Fruit fly (Drosophila melanogaster): Measurements from ENCODE around the gene CG17717.

The CG17717 gene

DNA sequence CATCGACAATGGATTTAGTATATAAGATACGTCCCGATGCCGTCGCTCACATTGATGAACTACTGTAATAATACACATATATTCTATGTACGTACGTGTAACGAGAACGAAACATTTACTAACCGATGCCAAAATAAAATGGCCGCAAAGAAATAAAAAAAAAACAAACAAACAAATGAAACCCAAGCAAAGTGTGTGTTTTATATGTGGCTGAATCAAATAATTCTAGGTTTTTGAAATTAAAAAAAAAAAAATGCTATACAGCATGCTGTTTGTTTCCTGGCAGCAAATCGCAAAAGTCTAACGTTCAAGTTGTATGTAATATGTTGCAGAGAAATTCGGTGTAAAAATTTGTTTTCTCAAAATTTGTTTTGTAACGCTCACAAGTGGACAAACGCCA lies at the start of gene CG17717:
CG17717 (plus strand) TSS at position 301 of the 400 bp plus-strand sequence.
- TF ChIP-seq fd96Ca (GFP tag; IDR thresholded peaks at IDR 0.05) (no peak), CG10348 (GFP tag; IDR thresholded peaks at IDR 0.05) (no peak), CG9948 (tag; optimal IDR thresholded peaks at IDR 0.05) (no peak), rn (GFP tag; IDR thresholded peaks at IDR 0.05) (no peak), Pif1A (GFP tag; optimal IDR thresholded peaks at IDR 0.05) (no peak), CG12605 (GFP tag; IDR thresholded peaks at IDR 0.05) (no peak), CG8159 (tag; optimal IDR thresholded peaks at IDR 0.05) (no peak), CG34367 (tag; optimal IDR thresholded peaks at IDR 0.05) (no peak), D1 (tag; optimal IDR thresholded peaks at IDR 0.05) (no peak), CG17806 (tag; optimal IDR thresholded peaks at IDR 0.05) (no peak), CG4496 (GFP tag; IDR thresholded peaks at IDR 0.05) (no peak), Pif1B (GFP tag; optimal IDR thresholded peaks at IDR 0.05) (no peak), Ets98B (GFP tag; IDR thresholded peaks at IDR 0.05) (no peak), CG8301 (tag; optimal IDR thresholded peaks at IDR 0.05) (no peak), CG32121 (GFP tag; IDR thresholded peaks at IDR 0.05) (no peak), EcR (GFP tag; optimal IDR thresholded peaks at IDR 0.05) (no peak), CG14655 (GFP tag; optimal IDR thresholded peaks at IDR 0.05) (no peak), CG15710 (tag; optimal IDR thresholded peaks at IDR 0.05) (no peak)

DNA sequence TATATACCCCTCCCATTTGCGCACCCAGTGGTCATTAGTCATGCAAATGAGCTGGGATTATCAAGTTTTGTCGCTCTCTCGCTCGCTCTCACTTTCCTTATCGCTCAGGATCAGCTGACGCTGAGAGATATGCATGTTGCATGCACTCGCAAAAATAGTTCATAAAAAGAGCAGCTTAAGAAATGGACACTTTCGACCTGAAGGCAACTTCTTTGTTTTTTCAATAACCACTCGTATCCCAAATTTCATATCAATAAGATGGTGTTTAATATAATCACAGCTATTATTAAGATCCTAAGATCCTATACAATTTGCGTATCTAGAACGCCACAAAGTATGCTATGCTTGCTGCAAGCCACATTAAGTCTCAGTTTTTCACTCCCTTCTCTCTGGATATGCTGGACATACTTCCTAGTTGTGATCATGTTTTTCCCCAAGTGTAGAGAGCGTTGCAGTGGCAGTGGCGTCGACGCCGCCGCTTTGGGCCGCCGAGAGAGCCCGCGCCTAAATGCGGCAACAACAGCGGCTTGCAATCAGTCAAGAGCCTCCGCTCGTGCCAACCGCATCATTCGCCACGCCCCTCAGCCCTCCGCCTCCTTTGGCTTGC lies 48.8 kb upstream of the CG17717 start, which contains the start of gene CG34417:
CG34417 (plus strand) TSS at position 557 of the 607 bp plus-strand sequence.
- peak; percentile 83 for TF ChIP-seq CG8159 (tag; optimal IDR thresholded peaks at IDR 0.05)
- 0 out of 3 replicates have a peak, but pooled peaks have one; percentile 20 for TF ChIP-seq CG4496 (GFP tag; IDR thresholded peaks at IDR 0.05)
- no peak for TF ChIP-seq CG10348 (GFP tag; IDR thresholded peaks at IDR 0.05)
- peak; percentile 62 for TF ChIP-seq Snoo (tag; optimal IDR thresholded peaks at IDR 0.05)
- peak; percentile 32; the same call in 1 of the 2 replicates for TF ChIP-seq CG32121 (GFP tag; IDR thresholded peaks at IDR 0.05)
- TF ChIP-seq D1 (tag; optimal IDR thresholded peaks at IDR 0.05) = peak; percentile 29
- peak; percentile 42 for TF ChIP-seq gl (tag; optimal IDR thresholded peaks at IDR 0.05)
- peak; percentile 77 for TF ChIP-seq Pif1B (GFP tag; optimal IDR thresholded peaks at IDR 0.05)
- TF ChIP-seq CG13204 (GFP tag; optimal IDR thresholded peaks at IDR 0.05) = peak; percentile 58
- TF ChIP-seq Pif1A (GFP tag; optimal IDR thresholded peaks at IDR 0.05) = peak; percentile 82
- peak; percentile 72 for TF ChIP-seq CG8301 (tag; optimal IDR thresholded peaks at IDR 0.05)
- peak; percentile 75 for TF ChIP-seq CG15710 (tag; optimal IDR thresholded peaks at IDR 0.05)
- peak; percentile 72 for TF ChIP-seq CG9948 (tag; optimal IDR thresholded peaks at IDR 0.05)
- peak; percentile 33 for TF ChIP-seq Ets98B (GFP tag; IDR thresholded peaks at IDR 0.05)
- peak; percentile 64 for TF ChIP-seq CG34367 (tag; optimal IDR thresholded peaks at IDR 0.05)
- TF ChIP-seq EcR (GFP tag; optimal IDR thresholded peaks at IDR 0.05) = peak; percentile 26
- peak; percentile 67; the same call in 1 of the 3 replicates for TF ChIP-seq fd96Ca (GFP tag; IDR thresholded peaks at IDR 0.05)
- peak; percentile 60 for TF ChIP-seq CG17806 (tag; optimal IDR thresholded peaks at IDR 0.05)
- peak; percentile 87 for TF ChIP-seq CG14655 (GFP tag; optimal IDR thresholded peaks at IDR 0.05)
- peak; percentile 49 for TF ChIP-seq CG12605 (GFP tag; IDR thresholded peaks at IDR 0.05)
- no peak for TF ChIP-seq rn (GFP tag; IDR thresholded peaks at IDR 0.05)

- TF ChIP-seq fd96Ca (GFP tag; IDR thresholded peaks at IDR 0.05) = no peak
- TF ChIP-seq CG10348 (GFP tag; IDR thresholded peaks at IDR 0.05) = no peak
- no peak for TF ChIP-seq rn (GFP tag; IDR thresholded peaks at IDR 0.05)
- TF ChIP-seq CG32121 (GFP tag; IDR thresholded peaks at IDR 0.05) = no peak
- no peak for TF ChIP-seq EcR (GFP tag; optimal IDR thresholded peaks at IDR 0.05)
- TF ChIP-seq Pif1B (GFP tag; optimal IDR thresholded peaks at IDR 0.05) = no peak
- no peak for TF ChIP-seq Ets98B (GFP tag; IDR thresholded peaks at IDR 0.05)
Measured at dm6 chrX:6541277-6541676, 47.8 kb upstream of the CG17717 start.

DNA sequence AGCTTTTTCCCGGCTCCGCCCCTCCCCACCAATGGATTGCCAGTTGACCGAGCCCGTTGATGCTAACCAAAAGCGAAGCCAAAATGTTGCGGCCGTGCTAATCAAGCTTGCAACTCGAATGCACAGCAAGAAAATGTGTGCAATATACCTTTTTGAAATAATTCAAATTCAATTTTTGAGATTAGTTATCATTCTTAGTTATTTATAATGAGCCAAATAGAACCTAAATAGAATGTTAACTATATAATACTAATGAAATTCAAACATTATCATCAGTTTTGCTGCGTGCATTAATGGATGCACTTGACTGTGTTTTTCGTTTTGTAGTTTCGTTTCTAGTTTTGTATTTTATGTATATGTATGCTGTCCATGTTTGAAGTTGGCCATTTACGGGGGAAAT lies 46.8 kb upstream of the CG17717 start:
- TF ChIP-seq rn (GFP tag; IDR thresholded peaks at IDR 0.05) (peak; percentile 52; the same call in 1 of the 2 replicates), D1 (tag; optimal IDR thresholded peaks at IDR 0.05) (no peak), CG17806 (tag; optimal IDR thresholded peaks at IDR 0.05) (peak; percentile 48), gl (tag; optimal IDR thresholded peaks at IDR 0.05) (peak; percentile 16), Pif1B (GFP tag; optimal IDR thresholded peaks at IDR 0.05) (peak; percentile 5), Ets98B (GFP tag; IDR thresholded peaks at IDR 0.05) (peak; percentile 81), CG14655 (GFP tag; optimal IDR thresholded peaks at IDR 0.05) (peak; percentile 57), fd96Ca (GFP tag; IDR thresholded peaks at IDR 0.05) (peak; percentile 53; the same call in 1 of the 3 replicates), CG8159 (tag; optimal IDR thresholded peaks at IDR 0.05) (peak; percentile 54), CG13204 (GFP tag; optimal IDR thresholded peaks at IDR 0.05) (no peak), CG9948 (tag; optimal IDR thresholded peaks at IDR 0.05) (peak; percentile 51), Pif1A (GFP tag; optimal IDR thresholded peaks at IDR 0.05) (peak; percentile 42), CG8301 (tag; optimal IDR thresholded peaks at IDR 0.05) (peak; percentile 63), CG34367 (tag; optimal IDR thresholded peaks at IDR 0.05) (peak; percentile 39), Snoo (tag; optimal IDR thresholded peaks at IDR 0.05) (no peak), CG10348 (GFP tag; IDR thresholded peaks at IDR 0.05) (no peak), CG15710 (tag; optimal IDR thresholded peaks at IDR 0.05) (peak; percentile 56), EcR (GFP tag; optimal IDR thresholded peaks at IDR 0.05) (no peak), CG4496 (GFP tag; IDR thresholded peaks at IDR 0.05) (peak; percentile 82), CG32121 (GFP tag; IDR thresholded peaks at IDR 0.05) (peak; percentile 87), CG12605 (GFP tag; IDR thresholded peaks at IDR 0.05) (peak; percentile 58)

DNA sequence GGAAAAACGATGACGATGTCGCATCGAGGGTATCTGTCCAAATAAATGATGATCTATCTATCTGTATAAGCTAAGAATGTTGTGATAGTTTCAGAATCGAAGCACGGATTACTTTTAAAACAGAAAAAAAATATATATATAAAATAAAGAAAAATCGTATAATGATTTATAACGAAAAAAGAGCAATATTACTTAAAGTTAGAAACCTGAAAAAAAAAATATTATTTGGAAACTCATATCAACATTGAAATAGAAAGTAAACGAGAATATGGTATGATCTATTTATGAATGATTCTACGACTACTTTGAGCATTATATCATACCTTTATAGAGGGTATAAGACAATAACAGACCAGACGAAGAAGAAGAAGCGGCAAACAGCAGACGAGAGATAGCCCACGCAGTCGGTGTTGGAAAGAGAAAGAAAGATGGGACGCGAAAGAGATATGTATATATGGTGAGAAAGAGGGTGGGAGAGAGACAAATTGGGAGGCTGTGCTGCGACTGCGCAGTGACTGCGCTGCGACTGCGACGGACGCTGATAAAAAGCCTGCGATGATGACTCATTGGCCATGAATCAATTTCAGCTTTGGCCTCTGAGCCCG lies 45.4 kb upstream of the CG17717 start:
- TF ChIP-seq CG10348 (GFP tag; IDR thresholded peaks at IDR 0.05) (no peak), CG14655 (GFP tag; optimal IDR thresholded peaks at IDR 0.05) (peak; percentile 24), rn (GFP tag; IDR thresholded peaks at IDR 0.05) (no peak), CG34367 (tag; optimal IDR thresholded peaks at IDR 0.05) (no peak), CG13204 (GFP tag; optimal IDR thresholded peaks at IDR 0.05) (peak; percentile 13), Snoo (tag; optimal IDR thresholded peaks at IDR 0.05) (peak; percentile 12), CG32121 (GFP tag; IDR thresholded peaks at IDR 0.05) (no peak), CG8159 (tag; optimal IDR thresholded peaks at IDR 0.05) (peak; percentile 22), Pif1B (GFP tag; optimal IDR thresholded peaks at IDR 0.05) (no peak), Ets98B (GFP tag; IDR thresholded peaks at IDR 0.05) (no peak), EcR (GFP tag; optimal IDR thresholded peaks at IDR 0.05) (no peak), CG17806 (tag; optimal IDR thresholded peaks at IDR 0.05) (no peak)

All from whole organism, pupa.